Worm (Caenorhabditis elegans) whole organism, L2 larva: Measurements from ENCODE around the gene fbxa-107.
A peak's percentile ranks its signal among the peaks of the same experiment; 100 is the strongest.

Source experiments
- C34F6.9 ChIP-seq: fragments of 150-350 bp; optimal IDR thresholded peaks from 2 replicates; lab custom pipeline; 2014; ENCODE audit warnings: missing biosample characterization, missing genetic modification characterization
- R02D3.7 ChIP-seq: fragments of 150-350 bp; optimal IDR thresholded peaks from 2 replicates; lab custom pipeline; 2014; ENCODE audit warnings: missing biosample characterization, missing genetic modification characterization
- Y55F3AM.14 ChIP-seq: fragments of 200-800 bp; sonication (Bioruptor generic); optimal IDR thresholded peaks from 2 replicates; lab custom pipeline; 2018; ENCODE audit warnings: mild to moderate bottlenecking, missing genetic modification characterization, missing compliant biosample characterization
- ZK546.5 ChIP-seq: sonication (generic microtip); optimal IDR thresholded peaks from 2 replicates; lab custom pipeline; 2017; ENCODE audit warnings: missing biosample characterization, missing genetic modification characterization
- ama-1 ChIP-seq: fragments of 150-350 bp; optimal IDR thresholded peaks from 2 replicates; lab custom pipeline; 2018; ENCODE audit warnings: inconsistent platforms
- blmp-1 ChIP-seq: sonication (generic microtip); optimal IDR thresholded peaks from 2 replicates; lab custom pipeline; 2017; ENCODE audit warnings: missing genetic modification characterization, mild to moderate bottlenecking, missing compliant biosample characterization, antibody characterized with exemption, moderate library complexity; ENCODE audit not compliant: insufficient read depth
- ceh-16 ChIP-seq: fragments of 150-350 bp; optimal IDR thresholded peaks from 2 replicates; lab custom pipeline; 2014; ENCODE audit warnings: missing biosample characterization, missing genetic modification characterization
- crh-2 ChIP-seq: sonication (generic microtip); optimal IDR thresholded peaks from 2 replicates; lab custom pipeline; 2017; ENCODE audit warnings: missing biosample characterization, missing genetic modification characterization
- dmd-4 ChIP-seq: sonication (generic microtip); optimal IDR thresholded peaks from 2 replicates; lab custom pipeline; 2017; ENCODE audit warnings: missing biosample characterization, missing genetic modification characterization
- elt-1 ChIP-seq: fragments of 150-350 bp; optimal IDR thresholded peaks from 2 replicates; lab custom pipeline; 2014; ENCODE audit warnings: missing biosample characterization, missing genetic modification characterization
- elt-3 ChIP-seq: sonication (generic microtip); optimal IDR thresholded peaks from 2 replicates; lab custom pipeline; 2017; ENCODE audit warnings: missing biosample characterization, missing genetic modification characterization
- fos-1 ChIP-seq: fragments of 150-350 bp; optimal IDR thresholded peaks from 2 replicates; lab custom pipeline; 2014; ENCODE audit warnings: missing biosample characterization, missing genetic modification characterization
- gmeb-1 ChIP-seq: fragments of 150-350 bp; optimal IDR thresholded peaks from 2 replicates; lab custom pipeline; 2014; ENCODE audit warnings: missing biosample characterization, missing genetic modification characterization
- lin-11 ChIP-seq: fragments of 150-350 bp; sonication (generic microtip); optimal IDR thresholded peaks from 2 replicates; lab custom pipeline; 2014; ENCODE audit warnings: missing biosample characterization, missing genetic modification characterization, inconsistent platforms, mixed read lengths
- lin-13 ChIP-seq: fragments of 150-350 bp; optimal IDR thresholded peaks from 2 replicates; lab custom pipeline; 2014; ENCODE audit warnings: missing biosample characterization, missing genetic modification reagents, missing genetic modification characterization
- lsy-2 ChIP-seq, 2 experiments: fragments of 150-350 bp in 1 of 2; sonication (generic microtip) in 1 of 2; optimal IDR thresholded peaks; 2 replicates each; lab custom pipeline; 2014 to 2017; ENCODE audit warnings: missing biosample characterization in 2 of 2, missing genetic modification characterization in 2 of 2
- mab-5 ChIP-seq: fragments of 150-350 bp; optimal IDR thresholded peaks from 2 replicates; lab custom pipeline; 2014; ENCODE audit warnings: missing biosample characterization, missing genetic modification characterization
- mbf-1 ChIP-seq: sonication (generic microtip); optimal IDR thresholded peaks from 2 replicates; lab custom pipeline; 2017; ENCODE audit warnings: missing biosample characterization, missing genetic modification characterization
- nhr-12 ChIP-seq: fragments of 150-350 bp; optimal IDR thresholded peaks from 2 replicates; lab custom pipeline; 2014; ENCODE audit warnings: missing biosample characterization, missing genetic modification characterization
- nhr-129 ChIP-seq: fragments of 150-350 bp; optimal IDR thresholded peaks from 2 replicates; lab custom pipeline; 2014; ENCODE audit warnings: missing biosample characterization, missing genetic modification characterization
- nhr-23 ChIP-seq: fragments of 150-350 bp; optimal IDR thresholded peaks from 2 replicates; lab custom pipeline; 2014; ENCODE audit warnings: missing biosample characterization, missing genetic modification reagents, missing genetic modification characterization
- nhr-237 ChIP-seq: fragments of 150-350 bp; optimal IDR thresholded peaks from 2 replicates; lab custom pipeline; 2014; ENCODE audit warnings: missing biosample characterization, missing genetic modification characterization
- nhr-25 ChIP-seq: fragments of 150-350 bp; sonication (generic microtip); optimal IDR thresholded peaks from 3 replicates; lab custom pipeline; 2014; ENCODE audit warnings: missing biosample characterization, missing genetic modification characterization
- peb-1 ChIP-seq: fragments of 150-350 bp; optimal IDR thresholded peaks from 2 replicates; lab custom pipeline; 2014; ENCODE audit warnings: missing biosample characterization, missing genetic modification characterization
- sem-4 ChIP-seq: fragments of 150-350 bp; optimal IDR thresholded peaks from 2 replicates; lab custom pipeline; 2014; ENCODE audit warnings: missing biosample characterization, missing genetic modification reagents, missing genetic modification characterization
- sma-3 ChIP-seq: sonication (generic microtip); optimal IDR thresholded peaks from 2 replicates; lab custom pipeline; 2016; ENCODE audit warnings: missing genetic modification reagents, missing genetic modification characterization, missing compliant biosample characterization
- sma-9 ChIP-seq, 2 experiments: fragments of 150-350 bp in 1 of 2; sonication (generic microtip) in 1 of 2; optimal IDR thresholded peaks; 2 replicates each; lab custom pipeline; 2014 to 2016; ENCODE audit warnings: missing genetic modification characterization in 2 of 2, mild to moderate bottlenecking in 1 of 2, missing biosample characterization in 1 of 2, missing compliant biosample characterization in 1 of 2, missing genetic modification reagents in 1 of 2, moderate library complexity in 1 of 2
- snpc-4 ChIP-seq: fragments of 150-350 bp; optimal IDR thresholded peaks from 2 replicates; lab custom pipeline; 2014; ENCODE audit warnings: missing biosample characterization, missing genetic modification characterization
- unc-39 ChIP-seq: fragments of 150-350 bp; optimal IDR thresholded peaks from 2 replicates; lab custom pipeline; 2014; ENCODE audit warnings: missing biosample characterization, missing genetic modification characterization
- unc-55 ChIP-seq: fragments of 150-350 bp; sonication (generic microtip); optimal IDR thresholded peaks from 3 replicates; lab custom pipeline; 2014; ENCODE audit warnings: missing biosample characterization, missing genetic modification reagents, missing genetic modification characterization
- unc-62 ChIP-seq: fragments of 150-350 bp; optimal IDR thresholded peaks from 2 replicates; lab custom pipeline; 2014; ENCODE audit warnings: missing biosample characterization, missing genetic modification reagents, missing genetic modification characterization

The fbxa-107 gene

ce11 chrV:18081857-18082256 lies 41.9 kb upstream of the fbxa-107 start, which contains the start of gene nova-1:
Gene nova-1 (minus strand): TSS chrV:18081957.
- TF ChIP-seq blmp-1 (tag; lab: Kevin White, UChicago) (no peak), nhr-237 (tag; lab: Kevin White, UChicago) (no peak)
- TF ChIP-seq, all 48 proteins: peak for 0

ce11 chrV:18085150-18085833 lies 38.4 kb upstream of the fbxa-107 start, which contains the start of gene fbxa-106:
Gene fbxa-106 (minus strand): TSS chrV:18085200.
- TF ChIP-seq sma-9 (GFP tag; optimal IDR thresholded peaks at IDR 0.05; lab: Kevin White, UChicago), result no peak
- TF ChIP-seq sma-9 (tag; optimal IDR thresholded peaks at IDR 0.05; lab: Kevin White, UChicago), result no peak
- no peak for TF ChIP-seq lin-11 (tag; lab: Kevin White, UChicago)
- TF ChIP-seq peb-1 (tag; lab: Kevin White, UChicago), result no peak
- no peak for TF ChIP-seq mab-5 (tag; lab: Kevin White, UChicago)
- no peak for TF ChIP-seq mbf-1 (tag; lab: Kevin White, UChicago)
- TF ChIP-seq fos-1 (tag; lab: Kevin White, UChicago), result no peak
- TF ChIP-seq ZK546.5 (tag; lab: Kevin White, UChicago), result no peak
- no peak for TF ChIP-seq nhr-23 (tag; lab: Kevin White, UChicago)
- no peak for TF ChIP-seq lsy-2 (tag; optimal IDR thresholded peaks at IDR 0.05; lab: Kevin White, UChicago)
- no peak for TF ChIP-seq Y55F3AM.14
- TF ChIP-seq sma-3, result no peak
- TF ChIP-seq crh-2, result no peak
- no peak for TF ChIP-seq elt-3

- TF ChIP-seq unc-39 (tag; lab: Kevin White, UChicago) (no peak), nhr-12 (no peak), sma-9 (GFP tag; optimal IDR thresholded peaks at IDR 0.05; lab: Kevin White, UChicago) (no peak), sma-9 (tag; optimal IDR thresholded peaks at IDR 0.05; lab: Kevin White, UChicago) (no peak), elt-1 (no peak), unc-62 (GFP tag; lab: Kevin White, UChicago) (no peak), fos-1 (tag; lab: Kevin White, UChicago) (no peak)
- TF ChIP-seq, all 48 proteins: peak for 0
Observed at ce11 chrV:18086174-18086661, 37.5 kb upstream of the fbxa-107 start, which contains the start of gene Y59A8B.12. Gene Y59A8B.12 (minus strand): TSS chrV:18086224.

- TF ChIP-seq lin-13 (GFP tag; lab: Kevin White, UChicago) (peak; percentile 24), C34F6.9 (tag; lab: Kevin White, UChicago) (peak; percentile 57), mab-5 (tag; lab: Kevin White, UChicago) (peak; percentile 6), nhr-129 (peak; percentile 49), gmeb-1 (tag; lab: Kevin White, UChicago) (peak; percentile 96), unc-55 (GFP tag; lab: Kevin White, UChicago) (peak; percentile 84), crh-2 (peak; percentile 26), nhr-237 (tag; lab: Kevin White, UChicago) (no peak), elt-1 (no peak), lsy-2 (tag; optimal IDR thresholded peaks at IDR 0.05; lab: Kevin White, UChicago) (peak; percentile 23 to 72), nhr-25 (tag; lab: Kevin White, UChicago) (no peak)
Observed at ce11 chrV:18086783-18087182, 37.0 kb upstream of the fbxa-107 start, which contains the start of gene slr-2. Gene slr-2 (plus strand): TSS chrV:18087123.

- TF ChIP-seq dmd-4, result no peak
- TF ChIP-seq ceh-16 (tag; lab: Kevin White, UChicago), result no peak
- no peak for TF ChIP-seq nhr-129
- TF ChIP-seq snpc-4 (tag; lab: Kevin White, UChicago), result no peak
- TF ChIP-seq nhr-12, result no peak
- no peak for TF ChIP-seq sem-4 (tag; lab: Kevin White, UChicago)
- TF ChIP-seq elt-1, result no peak
- TF ChIP-seq lin-13 (GFP tag; lab: Kevin White, UChicago), result no peak
- TF ChIP-seq R02D3.7 (tag; lab: Kevin White, UChicago), result no peak
- no peak for TF ChIP-seq nhr-25 (tag; lab: Kevin White, UChicago)
- TF ChIP-seq sma-3, result no peak
- TF ChIP-seq fos-1 (tag; lab: Kevin White, UChicago), result no peak
- no peak for TF ChIP-seq crh-2
- no peak for TF ChIP-seq nhr-23 (tag; lab: Kevin White, UChicago)
- no peak for TF ChIP-seq ama-1
Observed at ce11 chrV:18091216-18091615, 32.5 kb upstream of the fbxa-107 start.
